Fruit fly (Drosophila melanogaster) whole organism, embryonic: ENCODE data around the gene CG17177.

ENCODE experiments used
- Ada2b ChIP-seq: fragments of 200-800 bp; sonication (Bioruptor generic); IDR thresholded peaks from 2 replicates; pipeline ENCODE4 v1.3.6; 2022; ENCODE audit warnings: missing biosample characterization, missing genetic modification characterization
- Bdp1 ChIP-seq: fragments of 200-800 bp; sonication (Bioruptor generic); optimal IDR thresholded peaks from 3 replicates; lab custom pipeline; 2016; ENCODE audit warnings: missing biosample characterization, missing genetic modification characterization
- C15 ChIP-seq: fragments of 200-800 bp; sonication (Bioruptor generic); IDR thresholded peaks from 3 replicates; pipeline ENCODE4 v1.3.6; 2022; ENCODE audit warnings: missing biosample characterization, missing genetic modification characterization
- CG10274 ChIP-seq: fragments of 200-800 bp; sonication (Bioruptor generic); optimal IDR thresholded peaks from 3 replicates; lab custom pipeline; 2017; ENCODE audit warnings: missing biosample characterization, mild to moderate bottlenecking, missing genetic modification characterization
- CG10366 ChIP-seq: fragments of 200-800 bp; sonication (Bioruptor generic); IDR thresholded peaks from 2 replicates; pipeline ENCODE4 v1.3.6; 2022; ENCODE audit warnings: missing biosample characterization, missing genetic modification characterization
- CG12769 ChIP-seq: fragments of 200-800 bp; sonication (Bioruptor generic); optimal IDR thresholded peaks from 2 replicates; lab custom pipeline; 2019; ENCODE audit warnings: missing biosample characterization, mild to moderate bottlenecking, missing genetic modification characterization, moderate library complexity
- CG14014 ChIP-seq: fragments of 200-800 bp; sonication (Bioruptor generic); IDR thresholded peaks from 2 replicates; pipeline ENCODE4 v1.3.6; 2022; ENCODE audit warnings: missing biosample characterization, missing genetic modification characterization
- CG15696 ChIP-seq: fragments of 200-800 bp; sonication (Bioruptor generic); optimal IDR thresholded peaks from 2 replicates; lab custom pipeline; 2019; ENCODE audit warnings: missing biosample characterization, mild to moderate bottlenecking, missing genetic modification characterization, moderate library complexity
- CG1792 ChIP-seq: fragments of 200-800 bp; sonication (Bioruptor generic); optimal IDR thresholded peaks from 2 replicates; lab custom pipeline; 2016; ENCODE audit warnings: missing biosample characterization, missing genetic modification characterization
- CG18599 ChIP-seq: fragments of 200-800 bp; sonication (Bioruptor generic); optimal IDR thresholded peaks from 3 replicates; lab custom pipeline; 2017; ENCODE audit warnings: missing biosample characterization, missing genetic modification characterization, mild to moderate bottlenecking, moderate library complexity, missing genetic modification reagents
- CG2199 ChIP-seq: fragments of 200-800 bp; sonication (Bioruptor generic); IDR thresholded peaks from 3 replicates; pipeline ENCODE4 v1.3.6; 2022; ENCODE audit warnings: missing biosample characterization, missing genetic modification characterization
- CG2889 ChIP-seq: fragments of 200-800 bp; sonication (Bioruptor generic); IDR thresholded peaks from 3 replicates; pipeline ENCODE4 v1.3.6; 2022; ENCODE audit warnings: missing biosample characterization, missing genetic modification characterization
- CG31224 ChIP-seq: fragments of 200-800 bp; sonication (Bioruptor generic); IDR thresholded peaks from 2 replicates; pipeline ENCODE4 v1.3.6; 2022; ENCODE audit warnings: missing biosample characterization, missing genetic modification characterization
- CG4282 ChIP-seq: fragments of 200-800 bp; sonication (Bioruptor generic); optimal IDR thresholded peaks from 2 replicates; lab custom pipeline; 2016; ENCODE audit warnings: missing biosample characterization, missing genetic modification characterization
- CG4707 ChIP-seq: fragments of 200-800 bp; sonication (Bioruptor generic); optimal IDR thresholded peaks from 2 replicates; lab custom pipeline; 2018; ENCODE audit warnings: missing biosample characterization, mild to moderate bottlenecking, missing genetic modification characterization, moderate library complexity
- CG6654 ChIP-seq: fragments of 200-800 bp; sonication (Bioruptor generic); optimal IDR thresholded peaks from 2 replicates; lab custom pipeline; 2017; ENCODE audit warnings: missing biosample characterization, mild to moderate bottlenecking, missing genetic modification characterization
- CG6683 ChIP-seq: fragments of 200-800 bp; sonication (Bioruptor generic); optimal IDR thresholded peaks from 2 replicates; lab custom pipeline; 2017; ENCODE audit warnings: missing biosample characterization, mild to moderate bottlenecking, missing genetic modification characterization, missing genetic modification reagents
- CG6791 ChIP-seq: fragments of 200-800 bp; sonication (Bioruptor generic); IDR thresholded peaks from 3 replicates; pipeline ENCODE4 v1.3.6; 2022; ENCODE audit warnings: missing biosample characterization, missing genetic modification characterization; ENCODE audit not compliant: partially characterized antibody
- CG7271 ChIP-seq: fragments of 200-800 bp; sonication (Bioruptor generic); optimal IDR thresholded peaks from 2 replicates; lab custom pipeline; 2018; ENCODE audit warnings: missing biosample characterization, mild to moderate bottlenecking, missing genetic modification characterization, moderate library complexity
- CG7372 ChIP-seq: fragments of 200-800 bp; sonication (Bioruptor generic); IDR thresholded peaks from 2 replicates; pipeline ENCODE4 v1.3.6; 2022; ENCODE audit warnings: missing biosample characterization, missing genetic modification characterization
- CG7556 ChIP-seq: fragments of 200-800 bp; sonication (Bioruptor generic); optimal IDR thresholded peaks from 2 replicates; lab custom pipeline; 2017; ENCODE audit warnings: missing biosample characterization, mild to moderate bottlenecking, missing genetic modification characterization
- CG7786 ChIP-seq: fragments of 200-800 bp; sonication (Bioruptor generic); optimal IDR thresholded peaks from 2 replicates; lab custom pipeline; 2016; ENCODE audit warnings: missing biosample characterization, missing genetic modification characterization
- CTCF ChIP-seq: fragments of 200-800 bp; sonication (Bioruptor generic); optimal IDR thresholded peaks from 2 replicates; lab custom pipeline; 2017; ENCODE audit warnings: missing biosample characterization, mild to moderate bottlenecking, missing genetic modification characterization, moderate library complexity
- ERR ChIP-seq: fragments of 200-800 bp; sonication (Bioruptor generic); optimal IDR thresholded peaks from 2 replicates; lab custom pipeline; 2016; ENCODE audit warnings: missing biosample characterization, missing genetic modification characterization
- Ets97D ChIP-seq: fragments of 200-800 bp; sonication (Bioruptor generic); optimal IDR thresholded peaks from 3 replicates; lab custom pipeline; 2016; ENCODE audit warnings: missing biosample characterization, missing genetic modification characterization
- HHEX ChIP-seq: fragments of 200-800 bp; sonication (Bioruptor generic); optimal IDR thresholded peaks from 3 replicates; lab custom pipeline; 2017; ENCODE audit warnings: missing biosample characterization, mild to moderate bottlenecking, missing genetic modification characterization, missing genetic modification reagents
- HLHmδ ChIP-seq: fragments of 200-800 bp; sonication (Bioruptor generic); optimal IDR thresholded peaks from 2 replicates; lab custom pipeline; 2018; ENCODE audit warnings: missing biosample characterization, mild to moderate bottlenecking, missing genetic modification characterization, moderate library complexity
- Hmx ChIP-seq: fragments of 200-800 bp; sonication (Bioruptor generic); optimal IDR thresholded peaks from 2 replicates; lab custom pipeline; 2016; ENCODE audit warnings: missing biosample characterization, missing genetic modification characterization
- Hr39 ChIP-seq: fragments of >200 bp; optimal IDR thresholded peaks from 2 replicates; lab custom pipeline; 2017
- Max ChIP-seq: fragments of 200-800 bp; sonication (Bioruptor generic); optimal IDR thresholded peaks from 2 replicates; lab custom pipeline; 2016; ENCODE audit warnings: missing biosample characterization, mild to moderate bottlenecking, missing genetic modification characterization
- Meics ChIP-seq: fragments of 200-800 bp; sonication (Bioruptor generic); optimal IDR thresholded peaks from 2 replicates; lab custom pipeline; 2017; ENCODE audit warnings: missing biosample characterization, mild to moderate bottlenecking, missing genetic modification characterization
- Oaz ChIP-seq: fragments of 200-800 bp; sonication (Bioruptor generic); IDR thresholded peaks from 2 replicates; pipeline ENCODE4 v1.3.6; 2022; ENCODE audit warnings: missing biosample characterization, missing genetic modification characterization
- TFAM ChIP-seq: fragments of 200-800 bp; sonication (Bioruptor generic); optimal IDR thresholded peaks from 2 replicates; lab custom pipeline; 2017; ENCODE audit warnings: missing biosample characterization, missing genetic modification characterization, inconsistent platforms
- abd-A ChIP-seq: fragments of 200-800 bp; sonication (Bioruptor generic); optimal IDR thresholded peaks from 3 replicates; lab custom pipeline; 2019; ENCODE audit warnings: missing biosample characterization, mild to moderate bottlenecking, missing genetic modification characterization, moderate library complexity
- amos ChIP-seq: fragments of 200-800 bp; sonication (Bioruptor generic); IDR thresholded peaks from 2 replicates; pipeline ENCODE4 v1.3.6; 2022; ENCODE audit warnings: missing biosample characterization, missing genetic modification characterization; ENCODE audit not compliant: partially characterized antibody
- bab2 ChIP-seq: fragments of 200-800 bp; sonication (Bioruptor generic); optimal IDR thresholded peaks from 2 replicates; lab custom pipeline; 2016; ENCODE audit warnings: missing biosample characterization, missing genetic modification characterization
- br ChIP-seq: fragments of >200 bp; optimal IDR thresholded peaks from 2 replicates; lab custom pipeline; 2017
- croc ChIP-seq: fragments of 200-800 bp; sonication (Bioruptor generic); conservative IDR thresholded peaks from 3 replicates; pipeline ENCODE4 v1.3.6; 2022; ENCODE audit warnings: missing biosample characterization, missing genetic modification characterization
- dmrt99B ChIP-seq: fragments of 200-800 bp; sonication (Bioruptor generic); optimal IDR thresholded peaks from 2 replicates; lab custom pipeline; 2018; ENCODE audit warnings: missing biosample characterization, mild to moderate bottlenecking, missing genetic modification characterization, moderate library complexity
- fd64A ChIP-seq: fragments of 200-800 bp; sonication (Bioruptor generic); optimal IDR thresholded peaks from 3 replicates; lab custom pipeline; 2018; ENCODE audit warnings: missing biosample characterization, mild to moderate bottlenecking, missing genetic modification characterization
- fru ChIP-seq: fragments of >200 bp; optimal IDR thresholded peaks from 2 replicates; lab custom pipeline; 2017
- ftz-f1 ChIP-seq: fragments of 200-800 bp; sonication (Bioruptor generic); optimal IDR thresholded peaks from 2 replicates; lab custom pipeline; 2016; ENCODE audit warnings: missing biosample characterization, missing genetic modification characterization
- hkb ChIP-seq, 2 experiments: fragments of 200-800 bp in 1 of 2; fragments of >200 bp in 1 of 2; sonication (Bioruptor generic) in 1 of 2; IDR thresholded peaks in 1 of 2; optimal IDR thresholded peaks in 1 of 2; 2 replicates each; pipeline versions ENCODE4 v1.3.6 to Lab custom; 2017 to 2022; ENCODE audit warnings: missing biosample characterization in 1 of 2, missing genetic modification characterization in 1 of 2
- inv ChIP-seq: fragments of 200-800 bp; sonication (Bioruptor generic); IDR thresholded peaks from 2 replicates; pipeline ENCODE4 v1.3.6; 2022; ENCODE audit warnings: missing biosample characterization, missing genetic modification characterization; ENCODE audit not compliant: partially characterized antibody
- nerfin-1 ChIP-seq: fragments of 200-800 bp; sonication (Bioruptor generic); optimal IDR thresholded peaks from 3 replicates; lab custom pipeline; 2019; ENCODE audit warnings: missing biosample characterization, mild to moderate bottlenecking, missing genetic modification characterization, moderate library complexity
- otp ChIP-seq: fragments of 200-800 bp; sonication (Bioruptor generic); IDR thresholded peaks from 3 replicates; pipeline ENCODE4, ENCODE4 v1.3.6; 2022; ENCODE audit warnings: missing biosample characterization, missing genetic modification characterization
- pfk ChIP-seq: fragments of 200-800 bp; sonication (Bioruptor generic); optimal IDR thresholded peaks from 2 replicates; lab custom pipeline; 2018; ENCODE audit warnings: missing biosample characterization, mild to moderate bottlenecking, missing genetic modification characterization, moderate library complexity
- prd ChIP-seq, 3 experiments: fragments of >200 bp in 2 of 3; fragments of 200-800 bp in 1 of 3; sonication (Bioruptor generic) in 1 of 3; optimal IDR thresholded peaks in 2 of 3; IDR thresholded peaks in 1 of 3; 2 replicates in 2 of 3; 3 replicates in 1 of 3; pipeline versions ENCODE4 v1.3.6 to Lab custom; 2017 to 2022; ENCODE audit warnings: missing biosample characterization in 1 of 3, missing genetic modification characterization in 1 of 3
- shn ChIP-seq: fragments of 200-800 bp; sonication (Bioruptor generic); optimal IDR thresholded peaks from 3 replicates; lab custom pipeline; 2016; ENCODE audit warnings: missing biosample characterization, missing genetic modification characterization
- sima ChIP-seq: fragments of 200-800 bp; sonication (Bioruptor generic); optimal IDR thresholded peaks from 2 replicates; lab custom pipeline; 2016; ENCODE audit warnings: missing biosample characterization, missing genetic modification characterization
- sug ChIP-seq: fragments of 200-800 bp; optimal IDR thresholded peaks from 2 replicates; lab custom pipeline; 2019; ENCODE audit warnings: missing biosample characterization, mild to moderate bottlenecking, missing genetic modification characterization, moderate library complexity
- vvl ChIP-seq: fragments of 200-800 bp; sonication (Bioruptor generic); IDR thresholded peaks from 2 replicates; pipeline ENCODE4 v1.3.6; 2022; ENCODE audit warnings: missing biosample characterization, missing genetic modification characterization

Gene CG17177

DNA sequence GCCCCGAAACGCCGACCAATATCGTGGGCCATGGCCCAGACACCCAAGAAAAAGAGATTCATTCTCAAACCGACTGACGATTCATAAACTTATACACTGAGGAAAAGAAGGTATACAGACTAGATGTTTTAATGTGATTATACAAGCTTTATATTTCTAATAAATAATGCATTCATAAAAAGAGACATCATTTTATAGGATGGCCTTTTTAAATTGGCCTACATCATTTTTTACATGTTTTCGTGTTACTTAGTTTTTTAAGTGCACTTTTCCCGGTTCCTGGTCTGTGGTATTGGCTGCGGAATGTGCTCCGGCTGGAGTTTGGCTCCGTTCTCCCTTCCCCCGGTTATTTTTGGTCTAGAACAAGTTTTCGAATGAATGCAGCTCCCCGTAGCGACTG is 48.9 kb downstream of the CG17177 start (continued):
- TF ChIP-seq vvl (GFP tag; lab: Robert Waterston, UW) (peak; percentile 88), nerfin-1 (tag; lab: Kevin White, UChicago) (peak; percentile 81), CG7372 (no peak), CG2199 (GFP tag; lab: Robert Waterston, UW) (no peak), ftz-f1 (GFP tag; lab: Kevin White, UChicago) (no peak), CG1792 (peak; percentile 41), croc (GFP tag; lab: Robert Waterston, UW) (peak; percentile 81), hkb (optimal IDR thresholded peaks at IDR 0.05; lab: Kevin White, UChicago) (no peak), hkb (GFP tag; IDR thresholded peaks at IDR 0.05; lab: Robert Waterston, UW) (peak; percentile 67), HLHmδ (no peak), inv (GFP tag; lab: Robert Waterston, UW) (no peak), CG7786 (GFP tag; lab: Kevin White, UChicago) (peak; percentile 57), shn (peak; percentile 9), CG6791 (no peak), C15 (GFP tag; lab: Robert Waterston, UW) (no peak), CG15696 (tag; lab: Kevin White, UChicago) (peak; percentile 53), CG18599 (GFP tag; lab: Kevin White, UChicago) (peak; percentile 72), CTCF (GFP tag; lab: Kevin White, UChicago) (peak; percentile 14), Meics (GFP tag; lab: Kevin White, UChicago) (peak; percentile 42), br (lab: Kevin White, UChicago) (no peak), Ada2b (GFP tag; lab: Robert Waterston, UW) (peak; percentile 68), fru (no peak), Oaz (no peak), abd-A (tag; lab: Kevin White, UChicago) (no peak), CG7556 (GFP tag; lab: Kevin White, UChicago) (peak; percentile 75), CG7271 (peak; percentile 35), Max (GFP tag; lab: Kevin White, UChicago) (peak; percentile 67), fd64A (GFP tag; lab: Kevin White, UChicago) (peak; percentile 47), sug (tag; lab: Kevin White, UChicago) (no peak), Ets97D (GFP tag; lab: Kevin White, UChicago) (no peak), ERR (GFP tag; lab: Kevin White, UChicago) (peak; percentile 48), CG12769 (tag; lab: Kevin White, UChicago) (peak; percentile 44), bab2 (GFP tag; lab: Kevin White, UChicago) (peak; percentile 71), CG10366 (GFP tag; lab: Robert Waterston, UW) (peak; percentile 65), CG10274 (GFP tag; lab: Kevin White, UChicago) (no peak), Bdp1 (GFP tag; lab: Kevin White, UChicago) (peak; percentile 35), CG2889 (0 out of 3 replicates have a peak, but pooled peaks have one; percentile 15), pfk (GFP tag; lab: Kevin White, UChicago) (no peak), CG14014 (GFP tag; lab: Robert Waterston, UW) (peak; percentile 27; the same call in 1 of the 2 replicates), CG6683 (GFP tag; lab: Kevin White, UChicago) (peak; percentile 51), CG6654 (GFP tag; lab: Kevin White, UChicago) (peak; percentile 40), TFAM (GFP tag; lab: Kevin White, UChicago) (no peak), prd (optimal IDR thresholded peaks at IDR 0.05; lab: Kevin White, UChicago) (no peak), prd (GFP tag; IDR thresholded peaks at IDR 0.05; lab: Robert Waterston, UW) (peak; percentile 76; the same call in 2 of the 3 replicates), sima (GFP tag; lab: Kevin White, UChicago) (peak; percentile 32), CG4282 (no peak), CG4707 (GFP tag; lab: Kevin White, UChicago) (peak; percentile 68), HHEX (peak; percentile 60), otp (GFP tag; lab: Robert Waterston, UW) (peak; percentile 79; the same call in 2 of the 3 replicates), CG31224 (no peak), Hmx (GFP tag; lab: Kevin White, UChicago) (peak; percentile 12), amos (GFP tag; lab: Robert Waterston, UW) (no peak), dmrt99B (tag; lab: Kevin White, UChicago) (peak; percentile 64), Hr39 (lab: Kevin White, UChicago) (no peak)
